Fruit fly (Drosophila melanogaster) whole organism, wandering third instar larva: ENCODE data around the gene CG10435.
A peak's percentile ranks its signal among the peaks of the same experiment; 100 is the strongest.

Source experiments
- Abd-B ChIP-seq: fragments of >200 bp; optimal IDR thresholded peaks from 2 replicates; lab custom pipeline; 2017; ENCODE audit warnings: missing biosample characterization, missing genetic modification characterization
- Dfd ChIP-seq: fragments of >200 bp; optimal IDR thresholded peaks from 2 replicates; lab custom pipeline; 2017; ENCODE audit warnings: missing biosample characterization, missing genetic modification characterization
- HLH106 ChIP-seq: fragments of 200-800 bp; optimal IDR thresholded peaks from 3 replicates; lab custom pipeline; 2019; ENCODE audit warnings: missing biosample characterization, mild to moderate bottlenecking, missing genetic modification characterization, moderate library complexity
- N ChIP-seq: fragments of >200 bp; optimal IDR thresholded peaks from 2 replicates; lab custom pipeline; 2018; ENCODE audit warnings: missing biosample characterization, missing external identifiers, missing genetic modification characterization
- brk ChIP-seq: fragments of 200-800 bp; sonication (Bioruptor generic); optimal IDR thresholded peaks from 2 replicates; lab custom pipeline; 2016; ENCODE audit warnings: missing biosample characterization, mild to moderate bottlenecking, missing genetic modification characterization
- fru ChIP-seq: fragments of 200-800 bp; sonication (Bioruptor generic); optimal IDR thresholded peaks from 3 replicates; lab custom pipeline; 2016; ENCODE audit warnings: missing biosample characterization, mild to moderate bottlenecking, missing genetic modification characterization
- h ChIP-seq: fragments of 200-800 bp; sonication (Bioruptor generic); optimal IDR thresholded peaks from 3 replicates; lab custom pipeline; 2016; ENCODE audit warnings: missing biosample characterization, mild to moderate bottlenecking, missing genetic modification characterization
- lola ChIP-seq: fragments of >200 bp; optimal IDR thresholded peaks from 2 replicates; lab custom pipeline; 2017; ENCODE audit warnings: missing biosample characterization, missing genetic modification characterization
- usp ChIP-seq: fragments of >200 bp; optimal IDR thresholded peaks from 2 replicates; lab custom pipeline; 2017; ENCODE audit warnings: missing biosample characterization, missing genetic modification characterization

dm6 chr3R:7990257-7990656 is 22.7 kb downstream of the CG10435 start:
- TF ChIP-seq h (GFP tag; lab: Kevin White, UChicago) (no peak), lola (GFP tag; lab: Kevin White, UChicago) (no peak), usp (GFP tag; lab: Kevin White, UChicago) (no peak), brk (GFP tag; lab: Kevin White, UChicago) (no peak), Dfd (peak; percentile 51), fru (GFP tag; lab: Kevin White, UChicago) (no peak), Abd-B (GFP tag; lab: Kevin White, UChicago) (no peak), HLH106 (tag; lab: Kevin White, UChicago) (no peak), N (no peak)
